Fruit fly (Drosophila melanogaster): ENCODE results near the gene CG5934.

DNA sequence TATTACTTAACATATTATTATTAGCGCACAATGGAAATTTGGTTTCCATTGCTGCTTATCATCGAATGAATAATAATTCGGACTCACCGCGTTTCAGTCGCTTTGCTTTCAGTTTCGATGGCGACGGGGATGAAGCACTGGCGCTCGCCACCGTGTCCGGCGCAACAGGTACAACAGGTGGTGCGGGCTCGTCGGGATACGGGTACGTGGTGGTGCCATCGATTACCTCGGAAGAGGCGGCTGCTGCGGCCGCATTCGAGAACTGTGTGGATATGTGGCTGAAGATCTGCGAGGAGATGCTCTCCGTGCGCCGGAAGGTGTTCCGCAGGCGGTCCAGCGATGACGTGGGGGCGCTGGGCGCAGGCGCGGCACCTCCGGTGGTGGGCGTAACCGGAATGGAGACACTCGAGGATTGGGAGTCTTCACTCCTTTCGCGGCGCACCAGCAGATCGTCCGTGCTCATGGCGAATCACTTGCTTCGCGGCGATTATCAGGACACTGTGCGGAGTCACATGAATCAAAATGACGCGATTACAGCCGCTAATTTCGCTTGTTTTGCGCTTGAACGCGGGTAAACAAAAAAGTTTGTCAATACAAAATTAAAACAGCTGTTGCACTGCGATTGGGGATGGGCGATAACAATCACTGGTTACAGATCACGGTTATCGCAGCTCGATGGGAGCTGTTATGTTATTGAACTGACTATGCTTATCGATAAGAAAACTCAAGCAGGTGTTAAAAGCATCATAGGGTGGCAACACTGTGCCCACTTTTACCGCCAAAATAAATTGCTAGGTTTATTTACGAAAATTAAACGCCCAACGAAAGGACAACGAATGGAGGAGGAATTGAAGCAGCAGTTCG lies 34.8 kb upstream of the CG5934 start, which contains the start of the genes CG31064 and PolA2:
- TF ChIP-seq Dll (optimal IDR thresholded peaks at IDR 0.05) (no peak), pan (optimal IDR thresholded peaks at IDR 0.05) (no peak), CG8478 (optimal IDR thresholded peaks at IDR 0.05) (no peak), psq (optimal IDR thresholded peaks at IDR 0.05) (no peak)

Data from whole organism.